Worm (Caenorhabditis elegans) whole organism, L3 larva: ENCODE measurements around the gene R10F2.6.

ENCODE experiments used
- R02D3.7 ChIP-seq: fragments of 150-350 bp; optimal IDR thresholded peaks from 2 replicates; lab custom pipeline; 2014; ENCODE audit warnings: missing biosample characterization, missing genetic modification characterization
- aly-2 ChIP-seq: fragments of 150-350 bp; optimal IDR thresholded peaks from 2 replicates; lab custom pipeline; 2014; ENCODE audit warnings: missing biosample characterization, missing genetic modification characterization
- ama-1 ChIP-seq: fragments of 150-350 bp; optimal IDR thresholded peaks from 2 replicates; lab custom pipeline; 2018
- elt-2 ChIP-seq: sonication (generic microtip); optimal IDR thresholded peaks from 2 replicates; lab custom pipeline; 2016; ENCODE audit warnings: missing genetic modification reagents, mild to moderate bottlenecking, missing genetic modification characterization, missing compliant biosample characterization
- fkh-2 ChIP-seq: fragments of 150-350 bp; optimal IDR thresholded peaks from 2 replicates; lab custom pipeline; 2014; ENCODE audit warnings: missing biosample characterization, missing genetic modification reagents, missing genetic modification characterization
- nhr-11 ChIP-seq: fragments of 150-350 bp; optimal IDR thresholded peaks from 2 replicates; lab custom pipeline; 2014; ENCODE audit warnings: missing biosample characterization, missing genetic modification characterization
- nhr-12 ChIP-seq: fragments of 150-350 bp; optimal IDR thresholded peaks from 2 replicates; lab custom pipeline; 2014; ENCODE audit warnings: missing biosample characterization, missing genetic modification characterization
- nhr-77 ChIP-seq: fragments of 150-350 bp; optimal IDR thresholded peaks from 2 replicates; lab custom pipeline; 2014; ENCODE audit warnings: missing biosample characterization, missing genetic modification characterization
- unc-62 ChIP-seq: fragments of 150-350 bp; sonication (generic microtip); optimal IDR thresholded peaks from 4 replicates; lab custom pipeline; 2014; ENCODE audit warnings: missing biosample characterization, missing genetic modification reagents, missing genetic modification characterization
- ztf-11 ChIP-seq: fragments of 150-350 bp; optimal IDR thresholded peaks from 2 replicates; lab custom pipeline; 2014; ENCODE audit warnings: missing biosample characterization, missing genetic modification characterization

- TF ChIP-seq nhr-11 (no peak), nhr-12 (tag; lab: Kevin White, UChicago) (no peak), ztf-11 (no peak), R02D3.7 (no peak), nhr-77 (tag; lab: Kevin White, UChicago) (no peak), fkh-2 (tag; lab: Kevin White, UChicago) (no peak), elt-2 (tag; lab: Kevin White, UChicago) (no peak), unc-62 (GFP tag; lab: Kevin White, UChicago) (no peak), aly-2 (tag; lab: Kevin White, UChicago) (no peak), ama-1 (lab: Kevin White, UChicago) (no peak)
These were observed 35.0 kb downstream of the R10F2.6 start for ce11 chrIII:2908859-2909258.
